Fruit fly (Drosophila melanogaster): Measurements from ENCODE around the gene CG33303.

Gene CG33303

dm6 chr2L:10356508-10356907 is 19.0 kb downstream of the CG33303 start, which contains the start of the genes CtsL4 and ClpP (continued):
- TF ChIP-seq ci (GFP tag; IDR thresholded peaks at IDR 0.05) = peak; percentile 49; the same call in 1 of the 3 replicates
- TF ChIP-seq Fer1 (GFP tag; optimal IDR thresholded peaks at IDR 0.05) = peak; percentile 15
- no peak for TF ChIP-seq CG31365 (tag; optimal IDR thresholded peaks at IDR 0.05)
- TF ChIP-seq Pdp1 (GFP tag; optimal IDR thresholded peaks at IDR 0.05) = peak; percentile 29 to 97
- no peak for TF ChIP-seq CG8281 (tag; optimal IDR thresholded peaks at IDR 0.05)
- TF ChIP-seq ATbp (GFP tag; optimal IDR thresholded peaks at IDR 0.05) = no peak
- no peak for TF ChIP-seq CG10959 (GFP tag; IDR thresholded peaks at IDR 0.05)
- TF ChIP-seq CG15479 (GFP tag; optimal IDR thresholded peaks at IDR 0.05) = peak; percentile 76
- no peak for TF ChIP-seq CG2889 (GFP tag; IDR thresholded peaks at IDR 0.05)
- no peak for TF ChIP-seq esg (GFP tag; conservative IDR thresholded peaks at IDR 0.05)
- no peak for TF ChIP-seq CG12744 (GFP tag; optimal IDR thresholded peaks at IDR 0.05)
- peak; percentile 3 for TF ChIP-seq CG34376 (GFP tag; optimal IDR thresholded peaks at IDR 0.05)
- TF ChIP-seq stc (GFP tag; IDR thresholded peaks at IDR 0.05) = 0 out of 2 replicates have a peak, but pooled peaks have one; percentile 23
- TF ChIP-seq pum (GFP tag; optimal IDR thresholded peaks at IDR 0.05) = peak; percentile 35
- TF ChIP-seq hbn (GFP tag; IDR thresholded peaks at IDR 0.05; ENCODE audit: partially characterized antibody) = no peak
- TF ChIP-seq Hr3 (GFP tag; optimal IDR thresholded peaks at IDR 0.05) = peak; percentile 51
- no peak for TF ChIP-seq wdn (GFP tag; IDR thresholded peaks at IDR 0.05)
- TF ChIP-seq Hmx (GFP tag; optimal IDR thresholded peaks at IDR 0.05) = no peak
- TF ChIP-seq Myb (GFP tag; optimal IDR thresholded peaks at IDR 0.05) = peak; percentile 15
- no peak; the same call in 1 of the 2 replicates for TF ChIP-seq Rfx (GFP tag; IDR thresholded peaks at IDR 0.05)
- TF ChIP-seq CG7839 (tag; optimal IDR thresholded peaks at IDR 0.05) = no peak
- peak; percentile 45 for TF ChIP-seq Oli (tag; optimal IDR thresholded peaks at IDR 0.05)
- TF ChIP-seq vfl (GFP tag; optimal IDR thresholded peaks at IDR 0.05) = peak; percentile 43
- no peak for TF ChIP-seq nerfin-2 (GFP tag; IDR thresholded peaks at IDR 0.05; ENCODE audit: partially characterized antibody)
- TF ChIP-seq Hr51 (GFP tag; optimal IDR thresholded peaks at IDR 0.05) = peak in 1 of 2 experiments; percentile 2
- no peak for TF ChIP-seq Bgb (GFP tag; IDR thresholded peaks at IDR 0.05; ENCODE audit: partially characterized antibody)
- TF ChIP-seq CG18476 (GFP tag; optimal IDR thresholded peaks at IDR 0.05) = no peak
- no peak for TF ChIP-seq exex (tag; optimal IDR thresholded peaks at IDR 0.05)
- no peak for TF ChIP-seq E2f2 (GFP tag; IDR thresholded peaks at IDR 0.05)
- TF ChIP-seq vvl (GFP tag; IDR thresholded peaks at IDR 0.05) = peak; percentile 74
- no peak for TF ChIP-seq sr (GFP tag; IDR thresholded peaks at IDR 0.05)
- no peak for TF ChIP-seq CG14050 (GFP tag; IDR thresholded peaks at IDR 0.05)
- no peak for TF ChIP-seq tio (GFP tag; optimal IDR thresholded peaks at IDR 0.05)
- TF ChIP-seq dimm (GFP tag; IDR thresholded peaks at IDR 0.05) = no peak
- no peak for TF ChIP-seq Neu2 (GFP tag; optimal IDR thresholded peaks at IDR 0.05; ENCODE audit: borderline replicate concordance)
- peak; percentile 46 for TF ChIP-seq trem (tag; optimal IDR thresholded peaks at IDR 0.05)
- TF ChIP-seq CG8478 (optimal IDR thresholded peaks at IDR 0.05) = no peak
- peak; percentile 30 for TF ChIP-seq CG9609 (GFP tag; optimal IDR thresholded peaks at IDR 0.05)
- no peak for TF ChIP-seq Dad (GFP tag; optimal IDR thresholded peaks at IDR 0.05)
- TF ChIP-seq CG16863 (GFP tag; optimal IDR thresholded peaks at IDR 0.05) = no peak
- TF ChIP-seq CG15601 (tag; optimal IDR thresholded peaks at IDR 0.05) = peak; percentile 39
- no peak for TF ChIP-seq CG10462 (GFP tag; optimal IDR thresholded peaks at IDR 0.05)
- no peak; the same call in 1 of the 2 replicates for TF ChIP-seq Oaz (GFP tag; IDR thresholded peaks at IDR 0.05)
- TF ChIP-seq CG30431 (GFP tag; optimal IDR thresholded peaks at IDR 0.05) = no peak
- peak; percentile 49 for TF ChIP-seq ind (GFP tag; optimal IDR thresholded peaks at IDR 0.05)
- no peak for TF ChIP-seq CkIIα-i1 (GFP tag; IDR thresholded peaks at IDR 0.05)
- TF ChIP-seq CG1602 (GFP tag; optimal IDR thresholded peaks at IDR 0.05) = peak; percentile 46
- no peak for TF ChIP-seq Side (GFP tag; optimal IDR thresholded peaks at IDR 0.05)
- no peak for TF ChIP-seq CG14014 (GFP tag; IDR thresholded peaks at IDR 0.05)
- TF ChIP-seq CHES-1-like (GFP tag; optimal IDR thresholded peaks at IDR 0.05) = peak; percentile 46
- TF ChIP-seq ken (GFP tag; IDR thresholded peaks at IDR 0.05) = no peak
- no peak for TF ChIP-seq hb (GFP tag; IDR thresholded peaks at IDR 0.05; ENCODE audit: partially characterized antibody)

All from whole organism, embryonic.